Worm (Caenorhabditis elegans) whole organism, midembryonic: ENCODE data around the gene F54H12.8.

Experiments used
- T22C8.4 ChIP-seq: fragments of 200-800 bp; sonication (Bioruptor generic); IDR thresholded peaks from 2 replicates; pipeline ENCODE4 v1.3.6; 2022; ENCODE audit warnings: missing genetic modification characterization, missing compliant biosample characterization
- cog-1 ChIP-seq: sonication (generic microtip); optimal IDR thresholded peaks from 2 replicates; lab custom pipeline; 2016; ENCODE audit warnings: missing genetic modification characterization, missing compliant biosample characterization
- flt-1 ChIP-seq: fragments of 200-800 bp; sonication (Bioruptor generic); IDR thresholded peaks from 2 replicates; pipeline ENCODE4 v1.3.6; 2022; ENCODE audit warnings: missing genetic modification characterization, missing compliant biosample characterization
- klf-2 ChIP-seq: fragments of 200-800 bp; sonication (Bioruptor generic); conservative IDR thresholded peaks from 2 replicates; pipeline ENCODE4 v1.3.6; 2022; ENCODE audit warnings: missing genetic modification reagents, missing genetic modification characterization, missing compliant biosample characterization
- med-1 ChIP-seq: sonication (generic microtip); optimal IDR thresholded peaks from 2 replicates; lab custom pipeline; 2017; ENCODE audit warnings: missing genetic modification characterization, mild to moderate bottlenecking, missing compliant biosample characterization, antibody characterized with exemption, missing genetic modification reagents; ENCODE audit not compliant: insufficient read depth
- ref-1 ChIP-seq: fragments of 200-800 bp; sonication (Bioruptor generic); conservative IDR thresholded peaks from 2 replicates; pipeline ENCODE4 v1.3.6; 2022; ENCODE audit warnings: missing genetic modification reagents, missing genetic modification characterization, missing compliant biosample characterization
- tab-1 ChIP-seq: fragments of 200-800 bp; sonication (Bioruptor generic); IDR thresholded peaks from 2 replicates; pipeline ENCODE4 v1.3.6; 2022; ENCODE audit warnings: missing genetic modification characterization, missing compliant biosample characterization
- ztf-23 ChIP-seq: fragments of 200-800 bp; sonication (Bioruptor generic); IDR thresholded peaks from 2 replicates; pipeline ENCODE4 v1.3.6; 2022; ENCODE audit warnings: missing genetic modification reagents, missing genetic modification characterization, missing compliant biosample characterization
- ztf-29 ChIP-seq: fragments of 200-800 bp; sonication (Bioruptor generic); IDR thresholded peaks from 2 replicates; pipeline ENCODE4 v1.3.6; 2022; ENCODE audit warnings: missing genetic modification reagents, missing genetic modification characterization, missing compliant biosample characterization

DNA sequence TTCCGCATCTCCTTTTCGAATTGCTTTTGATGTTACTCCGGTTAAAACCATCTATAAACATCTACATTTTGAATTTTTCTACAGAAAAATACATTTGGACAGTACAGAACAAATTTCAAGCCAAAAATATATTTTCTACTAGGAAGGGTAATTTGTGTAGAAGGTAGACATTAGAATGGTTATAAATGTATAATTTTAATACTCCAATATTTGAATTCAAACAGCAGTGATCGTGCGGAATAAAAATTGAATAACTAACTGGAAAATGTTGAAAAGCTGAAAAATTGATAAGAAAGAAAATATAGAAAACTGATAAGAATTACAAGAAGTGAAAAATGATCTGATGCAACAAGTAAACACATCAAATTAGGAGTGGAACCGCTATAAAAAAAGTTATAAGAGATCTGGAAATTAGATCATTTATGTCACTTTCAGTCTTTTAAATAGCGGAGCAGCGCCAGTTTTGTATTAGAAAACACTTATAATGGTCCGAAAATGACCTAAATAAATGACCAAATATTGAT, 22.0 kb downstream of the F54H12.8 start, which contains the start of gene gsto-1:
- no peak for TF ChIP-seq flt-1 (GFP tag; lab: Robert Waterston, UW)
- no peak for TF ChIP-seq klf-2 (GFP tag; lab: Robert Waterston, UW)
- no peak for TF ChIP-seq ref-1 (GFP tag; lab: Robert Waterston, UW)
- no peak for TF ChIP-seq med-1 (GFP tag; lab: Kevin White, UChicago)
- TF ChIP-seq tab-1 (GFP tag; lab: Robert Waterston, UW), result no peak
- no peak for TF ChIP-seq cog-1 (tag; lab: Kevin White, UChicago)
- TF ChIP-seq ztf-29 (GFP tag; lab: Robert Waterston, UW), result no peak
- TF ChIP-seq T22C8.4 (GFP tag; lab: Robert Waterston, UW), result no peak
- no peak for TF ChIP-seq ztf-23
